Worm (Caenorhabditis elegans) whole organism, L4 larva: ENCODE data around the gene syx-2.

Source experiments
- T20F7.1 ChIP-seq: fragments of 200-800 bp; sonication (Bioruptor generic); optimal IDR thresholded peaks from 2 replicates; lab custom pipeline; 2018; ENCODE audit warnings: mild to moderate bottlenecking, missing genetic modification characterization, missing compliant biosample characterization
- Y75B8A.6 ChIP-seq: fragments of 200-800 bp; sonication (Bioruptor generic); IDR thresholded peaks from 2 replicates; pipeline ENCODE4 v1.3.6; 2022; ENCODE audit warnings: missing genetic modification reagents, missing genetic modification characterization, missing compliant biosample characterization
- ZK337.2 ChIP-seq: fragments of 200-800 bp; sonication (Bioruptor generic); IDR thresholded peaks from 2 replicates; pipeline ENCODE4 v1.3.6; 2022; ENCODE audit warnings: missing genetic modification reagents, missing genetic modification characterization, missing compliant biosample characterization
- aha-1 ChIP-seq: fragments of 150-350 bp; peaks from one replicate; lab custom pipeline; 2014; ENCODE audit warnings: missing biosample characterization, missing genetic modification characterization
- attf-4 ChIP-seq: sonication (generic microtip); optimal IDR thresholded peaks from 3 replicates; lab custom pipeline; 2017; ENCODE audit warnings: missing biosample characterization, missing genetic modification characterization
- daf-16 ChIP-seq, 3 experiments: sonication (generic microtip); optimal IDR thresholded peaks; 2 replicates each; lab custom pipeline; 2016 to 2017; ENCODE audit warnings: missing genetic modification characterization in 3 of 3, missing genetic modification reagents in 3 of 3, mild to moderate bottlenecking in 2 of 3, missing compliant biosample characterization in 2 of 3, missing biosample characterization in 1 of 3, moderate library complexity in 1 of 3
- dve-1 ChIP-seq: sonication (generic microtip); optimal IDR thresholded peaks from 2 replicates; lab custom pipeline; 2017; ENCODE audit warnings: antibody characterized with exemption, mild to moderate bottlenecking, missing genetic modification characterization, missing compliant biosample characterization; ENCODE audit not compliant: insufficient read depth
- egl-27 ChIP-seq: sonication (generic microtip); optimal IDR thresholded peaks from 3 replicates; lab custom pipeline; 2017; ENCODE audit warnings: missing biosample characterization, missing genetic modification reagents, missing genetic modification characterization
- hif-1 ChIP-seq, 2 experiments: sonication (generic microtip); optimal IDR thresholded peaks; 2 replicates each; lab custom pipeline; 2016 to 2017; ENCODE audit warnings: missing compliant biosample characterization in 2 of 2, missing genetic modification characterization in 2 of 2, missing genetic modification reagents in 2 of 2, missing genotype in 2 of 2, mild to moderate bottlenecking in 1 of 2
- hlh-11 ChIP-seq: fragments of 200-800 bp; sonication (Bioruptor generic); optimal IDR thresholded peaks from 2 replicates; lab custom pipeline; 2018; ENCODE audit warnings: mild to moderate bottlenecking, missing genetic modification characterization, missing compliant biosample characterization
- hlh-30 ChIP-seq: sonication (generic microtip); optimal IDR thresholded peaks from 2 replicates; lab custom pipeline; 2017; ENCODE audit warnings: antibody characterized with exemption, mild to moderate bottlenecking, missing genetic modification characterization, missing compliant biosample characterization; ENCODE audit not compliant: insufficient read depth
- lin-15B ChIP-seq: fragments of 150-350 bp; sonication (generic microtip); optimal IDR thresholded peaks from 3 replicates; lab custom pipeline; 2014; ENCODE audit warnings: missing biosample characterization, missing genetic modification characterization
- madf-5 ChIP-seq, 2 experiments: fragments of 200-800 bp; sonication (Bioruptor generic); IDR thresholded peaks; 2 replicates each; pipeline ENCODE4 v1.3.6; 2022; ENCODE audit warnings: missing compliant biosample characterization in 2 of 2, missing genetic modification characterization in 2 of 2
- madf-9 ChIP-seq: fragments of 200-800 bp; sonication (Bioruptor generic); conservative IDR thresholded peaks from 2 replicates; pipeline ENCODE4 v1.3.6; 2022; ENCODE audit warnings: missing genetic modification reagents, missing genetic modification characterization, missing compliant biosample characterization
- mep-1 ChIP-seq: fragments of 150-350 bp; sonication (generic microtip); optimal IDR thresholded peaks from 3 replicates; lab custom pipeline; 2014; ENCODE audit warnings: missing biosample characterization, missing genetic modification characterization
- mxl-3 ChIP-seq: fragments of 200-800 bp; sonication (Bioruptor generic); optimal IDR thresholded peaks from 2 replicates; lab custom pipeline; 2018; ENCODE audit warnings: mild to moderate bottlenecking, missing genetic modification characterization, missing compliant biosample characterization
- nhr-10 ChIP-seq: fragments of 150-350 bp; optimal IDR thresholded peaks from 2 replicates; lab custom pipeline; 2014; ENCODE audit warnings: missing biosample characterization, missing genetic modification characterization
- nhr-28 ChIP-seq: fragments of 150-350 bp; optimal IDR thresholded peaks from 2 replicates; lab custom pipeline; 2014; ENCODE audit warnings: missing biosample characterization, missing genetic modification characterization
- php-3 ChIP-seq: fragments of 200-800 bp; sonication (Bioruptor generic); IDR thresholded peaks from 2 replicates; pipeline ENCODE4 v1.3.6; 2022; ENCODE audit warnings: missing genetic modification reagents, missing genetic modification characterization, missing compliant biosample characterization
- pqm-1 ChIP-seq: sonication (generic microtip); optimal IDR thresholded peaks from 2 replicates; lab custom pipeline; 2017; ENCODE audit warnings: missing biosample characterization, missing genetic modification characterization
- saeg-2 ChIP-seq: fragments of 200-800 bp; sonication (Bioruptor generic); IDR thresholded peaks from 2 replicates; pipeline ENCODE4 v1.3.6; 2022; ENCODE audit warnings: missing genetic modification reagents, missing genetic modification characterization, missing compliant biosample characterization
- sdz-12 ChIP-seq: fragments of 200-800 bp; sonication (Bioruptor generic); optimal IDR thresholded peaks from 2 replicates; lab custom pipeline; 2018; ENCODE audit warnings: mild to moderate bottlenecking, missing genetic modification characterization, missing compliant biosample characterization
- set-16 ChIP-seq: fragments of 200-800 bp; sonication (Bioruptor generic); IDR thresholded peaks from 2 replicates; pipeline ENCODE4 v1.3.6; 2022; ENCODE audit warnings: missing genetic modification reagents, missing genetic modification characterization, missing compliant biosample characterization
- snpc-1.2 ChIP-seq: fragments of 200-800 bp; sonication (Bioruptor generic); IDR thresholded peaks from 2 replicates; pipeline ENCODE4 v1.3.6; 2022; ENCODE audit warnings: missing genetic modification reagents, missing genetic modification characterization, missing compliant biosample characterization
- unc-39 ChIP-seq: sonication (generic microtip); optimal IDR thresholded peaks from 2 replicates; lab custom pipeline; 2017; ENCODE audit warnings: missing biosample characterization, missing genetic modification characterization
- unc-62 ChIP-seq, 3 experiments: fragments of 150-350 bp in 1 of 3; sonication (generic microtip); optimal IDR thresholded peaks in 2 of 3; peaks in 1 of 3; 1 replicate in 1 of 3; 2 replicates in 2 of 3; lab custom pipeline; 2014 to 2017; ENCODE audit warnings: missing biosample characterization in 3 of 3, missing genetic modification characterization in 3 of 3, missing genetic modification reagents in 3 of 3, missing genotype in 1 of 3
- vab-7 ChIP-seq: fragments of 200-800 bp; sonication (Bioruptor generic); IDR thresholded peaks from 2 replicates; pipeline ENCODE4 v1.3.6; 2022; ENCODE audit warnings: missing genetic modification reagents, missing genetic modification characterization, missing compliant biosample characterization
- zag-1 ChIP-seq: fragments of 150-350 bp; optimal IDR thresholded peaks from 2 replicates; lab custom pipeline; 2014; ENCODE audit warnings: missing biosample characterization, missing genetic modification characterization

The syx-2 gene

ce11 chrX:13950620-13951152 is 9.3 kb upstream of the syx-2 start (continued):
- TF ChIP-seq mxl-3 = peak; percentile 61
- TF ChIP-seq daf-16 (GFP tag; optimal IDR thresholded peaks at IDR 0.05; lab: Kevin White, UChicago) = no peak
- TF ChIP-seq daf-16 (tag; optimal IDR thresholded peaks at IDR 0.05; lab: Kevin White, UChicago) = peak; percentile 39

- no peak for TF ChIP-seq nhr-10 (tag; lab: Kevin White, UChicago)
- peak; percentile 56; the same call in 1 of the 2 replicates for TF ChIP-seq set-16 (GFP tag; lab: Robert Waterston, UW)
- TF ChIP-seq unc-39 (tag; lab: Kevin White, UChicago) = no peak
- TF ChIP-seq zag-1 (tag; lab: Kevin White, UChicago) = no peak
- TF ChIP-seq snpc-1.2 (GFP tag; lab: Robert Waterston, UW) = peak; percentile 14; the same call in 1 of the 2 replicates
- no peak for TF ChIP-seq mxl-3
- TF ChIP-seq hif-1 (tag; optimal IDR thresholded peaks at IDR 0.05; lab: Kevin White, UChicago) = no peak
- no peak for TF ChIP-seq aha-1 (tag; lab: Kevin White, UChicago)
- no peak for TF ChIP-seq hlh-30
- TF ChIP-seq egl-27 (tag; lab: Kevin White, UChicago) = no peak
- TF ChIP-seq hlh-11 (tag; lab: Kevin White, UChicago) = no peak
- TF ChIP-seq Y75B8A.6 (GFP tag; lab: Robert Waterston, UW) = no peak
- TF ChIP-seq madf-5 (GFP tag; IDR thresholded peaks at IDR 0.05; lab: Robert Waterston, UW) = 0 out of 4 replicates have a peak, but pooled peaks of 1 of the 2 experiments have one; percentile 24
Observed at ce11 chrX:13952347-13952746, 7.6 kb upstream of the syx-2 start.

- TF ChIP-seq unc-62 (GFP tag; optimal IDR thresholded peaks at IDR 0.05 in 1 of 2; lab: Kevin White, UChicago) (peak in 1 of 2 experiments; percentile 46), unc-62 (tag; optimal IDR thresholded peaks at IDR 0.05; lab: Kevin White, UChicago) (no peak), hlh-30 (no peak)
Observed at ce11 chrX:13958451-13958850, 1.5 kb upstream of the syx-2 start.

ce11 chrX:13959383-13959782 is 566 bp upstream of the syx-2 start:
- TF ChIP-seq php-3 (GFP tag; lab: Robert Waterston, UW) = 0 out of 2 replicates have a peak, but pooled peaks have one; percentile 29
- TF ChIP-seq egl-27 (tag; lab: Kevin White, UChicago) = no peak
- TF ChIP-seq daf-16 (GFP tag; optimal IDR thresholded peaks at IDR 0.05; lab: Kevin White, UChicago) = no peak
- TF ChIP-seq daf-16 (tag; optimal IDR thresholded peaks at IDR 0.05; lab: Kevin White, UChicago) = peak; percentile 29
- TF ChIP-seq lin-15B = no peak
- TF ChIP-seq dve-1 (tag; lab: Kevin White, UChicago) = peak; percentile 17
- peak; percentile 17 for TF ChIP-seq mep-1
- peak; percentile 55 for TF ChIP-seq pqm-1 (tag; lab: Kevin White, UChicago)
- peak; percentile 12 for TF ChIP-seq nhr-28 (tag; lab: Kevin White, UChicago)
- peak; percentile 22 for TF ChIP-seq hlh-30
- TF ChIP-seq, all 104 proteins: peak for 7

ce11 chrX:13963203-13963602 is 3.3 kb downstream of the syx-2 start, which contains the start of gene F48F7.3:
F48F7.3 (plus strand) TSS chrX:13963503.
- TF ChIP-seq attf-4 (no peak), T20F7.1 (no peak), madf-9 (GFP tag; lab: Robert Waterston, UW) (no peak), saeg-2 (no peak), nhr-28 (tag; lab: Kevin White, UChicago) (no peak), sdz-12 (GFP tag; lab: Kevin White, UChicago) (no peak), ZK337.2 (GFP tag; lab: Robert Waterston, UW) (no peak), vab-7 (GFP tag; lab: Robert Waterston, UW) (no peak), unc-39 (tag; lab: Kevin White, UChicago) (no peak)

ce11 chrX:13968292-13968691 is 8.3 kb downstream of the syx-2 start, which contains the start of gene pqn-39:
pqn-39 (minus strand) TSS chrX:13968676.
- no peak for TF ChIP-seq saeg-2
- peak in 1 of 2 experiments; percentile 91 for TF ChIP-seq unc-62 (GFP tag; optimal IDR thresholded peaks at IDR 0.05 in 1 of 2; lab: Kevin White, UChicago)
- TF ChIP-seq unc-62 (tag; optimal IDR thresholded peaks at IDR 0.05; lab: Kevin White, UChicago) = no peak
- TF ChIP-seq, all 104 proteins: peak for 1
